Worm (Caenorhabditis elegans) whole organism, young adult: ENCODE results near the gene srd-35.

Experiments used
- B0019.2 ChIP-seq: fragments of 200-800 bp; sonication (Bioruptor generic); conservative IDR thresholded peaks from 2 replicates; pipeline ENCODE4 v1.3.6; 2022; ENCODE audit warnings: missing genetic modification reagents, missing genetic modification characterization, missing compliant biosample characterization
- B0035.1 ChIP-seq: sonication (generic microtip); optimal IDR thresholded peaks from 2 replicates; lab custom pipeline; 2016; ENCODE audit warnings: missing genetic modification characterization, mild to moderate bottlenecking, missing compliant biosample characterization, missing genotype, missing genetic modification reagents
- D2030.7 ChIP-seq: fragments of 200-800 bp; sonication (Bioruptor generic); IDR thresholded peaks from 2 replicates; pipeline ENCODE4 v1.3.6; 2022; ENCODE audit warnings: missing genetic modification reagents, missing genetic modification characterization, missing compliant biosample characterization
- T07F8.4 ChIP-seq: sonication (generic microtip); optimal IDR thresholded peaks from 2 replicates; lab custom pipeline; 2016; ENCODE audit warnings: mild to moderate bottlenecking, missing genetic modification characterization, moderate library complexity, missing compliant biosample characterization
- akir-1 ChIP-seq: fragments of 200-800 bp; sonication (Bioruptor generic); optimal IDR thresholded peaks from 2 replicates; lab custom pipeline; 2018; ENCODE audit warnings: mild to moderate bottlenecking, missing genetic modification characterization, moderate library complexity, missing compliant biosample characterization
- aptf-3 ChIP-seq: fragments of 200-800 bp; sonication (Bioruptor generic); IDR thresholded peaks from 2 replicates; pipeline ENCODE4 v1.3.6; 2022; ENCODE audit warnings: missing genetic modification characterization, missing compliant biosample characterization
- atf-7 ChIP-seq: sonication (generic microtip); optimal IDR thresholded peaks from 2 replicates; lab custom pipeline; 2017; ENCODE audit warnings: mild to moderate bottlenecking, missing genetic modification characterization, missing compliant biosample characterization
- ceh-100 ChIP-seq: fragments of 200-800 bp; sonication (Bioruptor generic); IDR thresholded peaks from 2 replicates; pipeline ENCODE4 v1.3.6; 2022; ENCODE audit warnings: missing genetic modification reagents, missing genetic modification characterization, missing compliant biosample characterization
- ceh-27 ChIP-seq: fragments of 200-800 bp; sonication (Bioruptor generic); optimal IDR thresholded peaks from 2 replicates; lab custom pipeline; 2018; ENCODE audit warnings: mild to moderate bottlenecking, missing genetic modification characterization, moderate library complexity, missing compliant biosample characterization
- ceh-91 ChIP-seq: fragments of 200-800 bp; sonication (Bioruptor generic); IDR thresholded peaks from 2 replicates; pipeline ENCODE4 v1.3.6; 2022; ENCODE audit warnings: missing genetic modification reagents, missing genetic modification characterization, missing compliant biosample characterization
- die-1 ChIP-seq: sonication (generic microtip); optimal IDR thresholded peaks from 2 replicates; lab custom pipeline; 2016; ENCODE audit warnings: missing genotype, mild to moderate bottlenecking, missing genetic modification characterization, missing compliant biosample characterization
- efl-1 ChIP-seq: fragments of 150-350 bp; optimal IDR thresholded peaks from 2 replicates; lab custom pipeline; 2014; ENCODE audit warnings: missing biosample characterization, missing genetic modification reagents, missing genetic modification characterization
- ekl-4 ChIP-seq: fragments of 200-800 bp; sonication (Bioruptor generic); IDR thresholded peaks from 2 replicates; pipeline ENCODE4 v1.3.6; 2022; ENCODE audit warnings: missing genetic modification reagents, missing genetic modification characterization, missing compliant biosample characterization
- gei-17 ChIP-seq: fragments of 200-800 bp; sonication (Bioruptor generic); optimal IDR thresholded peaks from 2 replicates; lab custom pipeline; 2018; ENCODE audit warnings: mild to moderate bottlenecking, missing genetic modification characterization, missing compliant biosample characterization
- hlh-26 ChIP-seq: fragments of 200-800 bp; sonication (Bioruptor generic); conservative IDR thresholded peaks from 2 replicates; pipeline ENCODE4 v1.3.6; 2022; ENCODE audit warnings: missing genetic modification reagents, missing genetic modification characterization, missing compliant biosample characterization
- hmg-1.2 ChIP-seq: fragments of 200-800 bp; sonication (Bioruptor generic); IDR thresholded peaks from 2 replicates; pipeline ENCODE4 v1.3.6; 2022; ENCODE audit warnings: missing genetic modification reagents, missing genetic modification characterization, missing compliant biosample characterization
- let-526 ChIP-seq: fragments of 200-800 bp; sonication (Bioruptor generic); IDR thresholded peaks from 2 replicates; pipeline ENCODE4 v1.3.6; 2022; ENCODE audit warnings: missing genetic modification reagents, missing genetic modification characterization, missing compliant biosample characterization
- let-607 ChIP-seq, 2 experiments: fragments of 200-800 bp in 1 of 2; sonication (Bioruptor generic) in 1 of 2; sonication (generic microtip) in 1 of 2; optimal IDR thresholded peaks; 2 replicates each; lab custom pipeline; 2016 to 2018; ENCODE audit warnings: mild to moderate bottlenecking in 2 of 2, missing compliant biosample characterization in 2 of 2, missing genetic modification characterization in 2 of 2, moderate library complexity in 2 of 2, missing genotype in 1 of 2
- lin-26 ChIP-seq: fragments of 200-800 bp; sonication (Bioruptor generic); IDR thresholded peaks from 2 replicates; pipeline ENCODE4 v1.3.6; 2022; ENCODE audit warnings: missing genetic modification reagents, missing genetic modification characterization, missing compliant biosample characterization
- lin-54 ChIP-seq: fragments of 200-800 bp; sonication (Bioruptor generic); optimal IDR thresholded peaks from 2 replicates; lab custom pipeline; 2018; ENCODE audit warnings: mild to moderate bottlenecking, missing genetic modification characterization, missing compliant biosample characterization
- madf-10 ChIP-seq: sonication (generic microtip); optimal IDR thresholded peaks from 2 replicates; lab custom pipeline; 2016; ENCODE audit warnings: mild to moderate bottlenecking, missing genetic modification characterization, missing compliant biosample characterization
- madf-6 ChIP-seq: fragments of 200-800 bp; sonication (Bioruptor generic); IDR thresholded peaks from 2 replicates; pipeline ENCODE4 v1.3.6; 2022; ENCODE audit warnings: missing genetic modification reagents, missing genetic modification characterization, missing compliant biosample characterization
- mcd-1 ChIP-seq: fragments of 200-800 bp; sonication (Bioruptor generic); IDR thresholded peaks from 2 replicates; pipeline ENCODE4 v1.3.6; 2022; ENCODE audit warnings: missing genetic modification reagents, missing genetic modification characterization, missing compliant biosample characterization
- mes-4 ChIP-seq: sonication (generic microtip); optimal IDR thresholded peaks from 2 replicates; lab custom pipeline; 2016; ENCODE audit warnings: missing genotype, missing genetic modification characterization, missing compliant biosample characterization
- nfya-1 ChIP-seq: sonication (generic microtip); optimal IDR thresholded peaks from 2 replicates; lab custom pipeline; 2017; ENCODE audit warnings: antibody characterized with exemption, missing compliant biosample characterization, missing genetic modification characterization, borderline replicate concordance; ENCODE audit not compliant: insufficient read depth
- nfyb-1 ChIP-seq: fragments of 200-800 bp; sonication (Bioruptor generic); IDR thresholded peaks from 2 replicates; pipeline ENCODE4 v1.3.6; 2022; ENCODE audit warnings: missing genetic modification reagents, missing genetic modification characterization, missing compliant biosample characterization
- nhr-120 ChIP-seq: fragments of 200-800 bp; sonication (Bioruptor generic); IDR thresholded peaks from 2 replicates; pipeline ENCODE4 v1.3.6; 2022; ENCODE audit warnings: missing genetic modification characterization, missing compliant biosample characterization
- nhr-27 ChIP-seq: fragments of 200-800 bp; sonication (Bioruptor generic); optimal IDR thresholded peaks from 2 replicates; lab custom pipeline; 2018; ENCODE audit warnings: mild to moderate bottlenecking, missing genetic modification characterization, moderate library complexity, missing compliant biosample characterization
- nhr-80 ChIP-seq: sonication (generic microtip); optimal IDR thresholded peaks from 2 replicates; lab custom pipeline; 2016; ENCODE audit warnings: missing genetic modification characterization, missing compliant biosample characterization
- nhr-90 ChIP-seq: sonication (generic microtip); optimal IDR thresholded peaks from 2 replicates; lab custom pipeline; 2016; ENCODE audit warnings: missing genotype, mild to moderate bottlenecking, missing genetic modification characterization, missing compliant biosample characterization
- rcor-1 ChIP-seq: fragments of 200-800 bp; sonication (Bioruptor generic); IDR thresholded peaks from 2 replicates; pipeline ENCODE4 v1.3.6; 2022; ENCODE audit warnings: missing genetic modification reagents, missing genetic modification characterization, missing compliant biosample characterization
- rec-8 ChIP-seq, 2 experiments: sonication (generic microtip); optimal IDR thresholded peaks; 2 replicates each; lab custom pipeline; 2016; ENCODE audit warnings: mild to moderate bottlenecking in 2 of 2, missing genetic modification characterization in 2 of 2, missing genetic modification reagents in 2 of 2, missing genotype in 2 of 2, missing biosample characterization in 1 of 2, missing compliant biosample characterization in 1 of 2, moderate library complexity in 1 of 2
- sdz-38 ChIP-seq: sonication (generic microtip); optimal IDR thresholded peaks from 2 replicates; lab custom pipeline; 2016; ENCODE audit warnings: missing genotype, missing genetic modification characterization, missing compliant biosample characterization
- snpc-4 ChIP-seq, 5 experiments: fragments of 150-350 bp in 1 of 5; sonication (generic microtip) in 4 of 5; optimal IDR thresholded peaks; 2 replicates each; lab custom pipeline; 2014 to 2018; ENCODE audit warnings: missing genetic modification characterization in 5 of 5, missing biosample characterization in 3 of 5, antibody characterized with exemption in 2 of 5, mild to moderate bottlenecking in 2 of 5, missing compliant biosample characterization in 2 of 5, missing genotype in 2 of 5, moderate library complexity in 2 of 5, missing genetic modification reagents in 1 of 5
- tlf-1 ChIP-seq: fragments of 200-800 bp; sonication (Bioruptor generic); optimal IDR thresholded peaks from 2 replicates; lab custom pipeline; 2018; ENCODE audit warnings: mild to moderate bottlenecking, missing genetic modification characterization, missing compliant biosample characterization
- unc-130 ChIP-seq: sonication (generic microtip); optimal IDR thresholded peaks from 2 replicates; lab custom pipeline; 2016; ENCODE audit warnings: missing genetic modification reagents, missing genetic modification characterization, missing compliant biosample characterization
- unc-62 ChIP-seq: fragments of 150-350 bp; optimal IDR thresholded peaks from 2 replicates; lab custom pipeline; 2014; ENCODE audit warnings: missing biosample characterization, missing genetic modification reagents, missing genetic modification characterization
- xnd-1 ChIP-seq: sonication (generic microtip); optimal IDR thresholded peaks from 2 replicates; lab custom pipeline; 2016; ENCODE audit warnings: missing genotype, missing genetic modification reagents, missing genetic modification characterization, missing compliant biosample characterization
- zfh-2 ChIP-seq: fragments of 200-800 bp; sonication (Bioruptor generic); conservative IDR thresholded peaks from 2 replicates; pipeline ENCODE4 v1.3.6; 2022; ENCODE audit warnings: missing genetic modification reagents, missing genetic modification characterization, missing compliant biosample characterization
- ztf-18 ChIP-seq: sonication (generic microtip); optimal IDR thresholded peaks from 2 replicates; lab custom pipeline; 2016; ENCODE audit warnings: missing genotype, mild to moderate bottlenecking, missing genetic modification characterization, missing compliant biosample characterization
- ztf-22 ChIP-seq: fragments of 200-800 bp; sonication (Bioruptor generic); optimal IDR thresholded peaks from 2 replicates; lab custom pipeline; 2018; ENCODE audit warnings: mild to moderate bottlenecking, missing genetic modification characterization, moderate library complexity, missing compliant biosample characterization
- ztf-28 ChIP-seq: fragments of 200-800 bp; sonication (Bioruptor generic); IDR thresholded peaks from 2 replicates; pipeline ENCODE4 v1.3.6; 2022; ENCODE audit warnings: missing genetic modification reagents, missing genetic modification characterization, missing compliant biosample characterization
- ztf-3 ChIP-seq: fragments of 200-800 bp; sonication (Bioruptor generic); optimal IDR thresholded peaks from 2 replicates; lab custom pipeline; 2018; ENCODE audit warnings: mild to moderate bottlenecking, missing genetic modification characterization, missing compliant biosample characterization

srd-35 gene

ce11 chrV:12953702-12954101 is 10.5 kb upstream of the srd-35 start, which contains the start of gene eif-3.K:
TSS of gene eif-3.K (plus strand) at chrV:12954002.
- no peak for TF ChIP-seq let-526 (GFP tag; lab: Robert Waterston, UW)
- TF ChIP-seq lin-26 (GFP tag; lab: Robert Waterston, UW), result no peak
- no peak for TF ChIP-seq let-607 (tag; optimal IDR thresholded peaks at IDR 0.05; lab: Kevin White, UChicago)
- no peak for TF ChIP-seq unc-62 (GFP tag; lab: Kevin White, UChicago)
- TF ChIP-seq ekl-4 (GFP tag; lab: Robert Waterston, UW), result no peak
- no peak for TF ChIP-seq hmg-1.2 (GFP tag; lab: Robert Waterston, UW)
- TF ChIP-seq gei-17, result no peak
- no peak for TF ChIP-seq unc-130 (GFP tag; lab: Kevin White, UChicago)
- TF ChIP-seq ceh-27 (GFP tag; lab: Kevin White, UChicago), result no peak
- TF ChIP-seq rec-8 (tag; optimal IDR thresholded peaks at IDR 0.05; lab: Kevin White, UChicago), result no peak
- no peak for TF ChIP-seq hlh-26 (GFP tag; lab: Robert Waterston, UW)
- no peak for TF ChIP-seq mcd-1 (GFP tag; lab: Robert Waterston, UW)
- TF ChIP-seq lin-54 (GFP tag; lab: Kevin White, UChicago), result no peak
- no peak for TF ChIP-seq T07F8.4 (tag; lab: Kevin White, UChicago)

ce11 chrV:12954261-12954660 is 9.9 kb upstream of the srd-35 start:
- TF ChIP-seq mes-4 (tag; lab: Kevin White, UChicago) (no peak), gei-17 (no peak), B0035.1 (no peak), unc-130 (GFP tag; lab: Kevin White, UChicago) (no peak), rcor-1 (GFP tag; lab: Robert Waterston, UW) (no peak), nhr-80 (tag; lab: Kevin White, UChicago) (no peak), ztf-28 (GFP tag; lab: Robert Waterston, UW) (no peak), madf-10 (tag; lab: Kevin White, UChicago) (no peak), die-1 (tag; lab: Kevin White, UChicago) (no peak), ekl-4 (GFP tag; lab: Robert Waterston, UW) (no peak), tlf-1 (no peak), nhr-90 (tag; lab: Kevin White, UChicago) (no peak), ztf-22 (no peak), akir-1 (GFP tag; lab: Kevin White, UChicago) (no peak), atf-7 (no peak), sdz-38 (tag; lab: Kevin White, UChicago) (no peak), nfyb-1 (GFP tag; lab: Robert Waterston, UW) (no peak)
- TF ChIP-seq, all 124 proteins: peak for 0

ce11 chrV:12961085-12961560 is 3.1 kb upstream of the srd-35 start, which contains the start of gene mpst-7:
TSS of gene mpst-7 (minus strand) at chrV:12961135.
- TF ChIP-seq xnd-1 (tag; lab: Kevin White, UChicago), result no peak
- TF ChIP-seq efl-1 (GFP tag; lab: Kevin White, UChicago), result peak; percentile 57
- peak; percentile 36; the same call in 1 of the 2 replicates for TF ChIP-seq madf-6 (GFP tag; lab: Robert Waterston, UW)
- no peak for TF ChIP-seq ztf-18 (tag; lab: Kevin White, UChicago)
- TF ChIP-seq mes-4 (tag; lab: Kevin White, UChicago), result no peak

- TF ChIP-seq snpc-4 (GFP tag; optimal IDR thresholded peaks at IDR 0.05; lab: Kevin White, UChicago) (no peak), snpc-4 (tag; optimal IDR thresholded peaks at IDR 0.05; lab: Kevin White, UChicago) (no peak), B0019.2 (GFP tag; lab: Robert Waterston, UW) (no peak), D2030.7 (GFP tag; lab: Robert Waterston, UW) (no peak), xnd-1 (tag; lab: Kevin White, UChicago) (no peak), ztf-28 (GFP tag; lab: Robert Waterston, UW) (no peak), ceh-100 (no peak), let-526 (GFP tag; lab: Robert Waterston, UW) (no peak), nhr-120 (no peak), ceh-91 (GFP tag; lab: Robert Waterston, UW) (no peak), nfya-1 (tag; lab: Kevin White, UChicago) (no peak), ztf-3 (GFP tag; lab: Kevin White, UChicago) (no peak), nhr-27 (no peak), madf-10 (tag; lab: Kevin White, UChicago) (no peak), aptf-3 (no peak), atf-7 (no peak), zfh-2 (no peak)
Measured at ce11 chrV:12963192-12963591, 984 bp upstream of the srd-35 start, which contains the start of gene hrg-9. TSS of gene hrg-9 (minus strand) at chrV:12963343.
